Worm (Caenorhabditis elegans): ENCODE results near the gene B0507.3.

DNA sequence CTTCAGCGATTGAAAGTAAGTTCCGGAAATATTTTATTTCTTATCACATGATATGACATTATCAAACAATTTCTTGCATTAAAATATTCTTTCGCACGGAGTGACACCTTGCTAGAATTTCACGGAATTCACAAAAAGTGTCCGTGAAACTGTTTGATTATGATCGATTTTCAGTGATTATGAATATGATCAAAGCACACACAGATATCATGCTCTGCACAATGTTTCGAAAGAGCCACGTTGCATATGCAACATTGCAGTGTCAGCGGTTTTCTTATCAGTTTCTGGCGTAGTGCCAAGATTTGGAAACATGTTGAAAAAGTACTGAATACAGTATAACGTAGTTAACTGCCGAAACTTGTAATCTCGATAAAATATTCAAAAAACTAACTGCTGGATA lies 445 bp downstream of the B0507.3 start:
- TF ChIP-seq lin-39 (tag; optimal IDR thresholded peaks at IDR 0.05): no peak
- no peak for TF ChIP-seq nhr-77 (tag; optimal IDR thresholded peaks at IDR 0.05)
- no peak for TF ChIP-seq ama-1 (optimal IDR thresholded peaks at IDR 0.05)
- TF ChIP-seq nhr-43 (tag; optimal IDR thresholded peaks at IDR 0.05; ENCODE audit: poor library complexity, severe bottlenecking): no peak
- no peak for TF ChIP-seq nfya-1 (tag; optimal IDR thresholded peaks at IDR 0.05; ENCODE audit: insufficient read depth)
- no peak for TF ChIP-seq nhr-76 (tag; optimal IDR thresholded peaks at IDR 0.05)
- TF ChIP-seq snpc-4 (tag; optimal IDR thresholded peaks at IDR 0.05): no peak
- TF ChIP-seq nhr-23 (tag; optimal IDR thresholded peaks at IDR 0.05): no peak
- no peak for TF ChIP-seq lin-15B (tag; optimal IDR thresholded peaks at IDR 0.05)
- TF ChIP-seq pha-4 (tag; optimal IDR thresholded peaks at IDR 0.05): peak; percentile 34
- TF ChIP-seq mdl-1 (tag; optimal IDR thresholded peaks at IDR 0.05): no peak
